Worm (Caenorhabditis elegans) whole organism, L3 larva: Measurements from ENCODE around the gene clec-25.

ENCODE experiments used
- ZK546.5 ChIP-seq: sonication (generic microtip); optimal IDR thresholded peaks from 2 replicates; lab custom pipeline; 2017; ENCODE audit warnings: missing biosample characterization, missing genetic modification characterization
- aly-2 ChIP-seq: fragments of 150-350 bp; optimal IDR thresholded peaks from 2 replicates; lab custom pipeline; 2014; ENCODE audit warnings: missing biosample characterization, missing genetic modification characterization
- ama-1 ChIP-seq: fragments of 150-350 bp; optimal IDR thresholded peaks from 2 replicates; lab custom pipeline; 2018
- ceh-16 ChIP-seq: sonication (generic microtip); optimal IDR thresholded peaks from 2 replicates; lab custom pipeline; 2017; ENCODE audit warnings: missing biosample characterization, missing genetic modification characterization
- ceh-28 ChIP-seq: fragments of 150-350 bp; optimal IDR thresholded peaks from 2 replicates; lab custom pipeline; 2014; ENCODE audit warnings: missing biosample characterization, missing genetic modification reagents, missing genetic modification characterization
- ceh-82 ChIP-seq: fragments of 150-350 bp; optimal IDR thresholded peaks from 2 replicates; lab custom pipeline; 2014; ENCODE audit warnings: missing biosample characterization, missing genetic modification characterization
- ceh-9 ChIP-seq: sonication (generic microtip); optimal IDR thresholded peaks from 2 replicates; lab custom pipeline; 2018; ENCODE audit warnings: missing biosample characterization, missing genetic modification characterization
- daf-12 ChIP-seq: fragments of 150-350 bp; optimal IDR thresholded peaks from 2 replicates; lab custom pipeline; 2014; ENCODE audit warnings: missing biosample characterization, missing genetic modification reagents, missing genetic modification characterization
- egl-27 ChIP-seq: sonication (generic microtip); optimal IDR thresholded peaks from 4 replicates; lab custom pipeline; 2017; ENCODE audit warnings: missing biosample characterization, missing genetic modification reagents, missing genetic modification characterization
- elt-1 ChIP-seq: fragments of 150-350 bp; optimal IDR thresholded peaks from 2 replicates; lab custom pipeline; 2014; ENCODE audit warnings: missing biosample characterization, missing genetic modification characterization
- elt-2 ChIP-seq: sonication (generic microtip); optimal IDR thresholded peaks from 2 replicates; lab custom pipeline; 2016; ENCODE audit warnings: missing genetic modification reagents, mild to moderate bottlenecking, missing genetic modification characterization, missing compliant biosample characterization
- eor-1 ChIP-seq, 2 experiments: fragments of 150-350 bp; optimal IDR thresholded peaks; 2 replicates each; lab custom pipeline; 2014 to 2018; ENCODE audit warnings: missing biosample characterization in 2 of 2, missing genetic modification characterization in 2 of 2
- fkh-2 ChIP-seq: fragments of 150-350 bp; optimal IDR thresholded peaks from 2 replicates; lab custom pipeline; 2014; ENCODE audit warnings: missing biosample characterization, missing genetic modification reagents, missing genetic modification characterization
- fos-1 ChIP-seq: fragments of 150-350 bp; optimal IDR thresholded peaks from 2 replicates; lab custom pipeline; 2014; ENCODE audit warnings: missing biosample characterization, missing genetic modification characterization
- hmg-11 ChIP-seq: sonication (generic microtip); optimal IDR thresholded peaks from 2 replicates; lab custom pipeline; 2016; ENCODE audit warnings: missing genetic modification characterization, missing compliant biosample characterization
- jun-1 ChIP-seq: fragments of 150-350 bp; optimal IDR thresholded peaks from 2 replicates; lab custom pipeline; 2014; ENCODE audit warnings: missing biosample characterization, missing genetic modification reagents, missing genetic modification characterization
- lin-15B ChIP-seq: fragments of 150-350 bp; optimal IDR thresholded peaks from 2 replicates; lab custom pipeline; 2014; ENCODE audit warnings: missing biosample characterization, missing genetic modification characterization
- lin-39 ChIP-seq: fragments of 150-350 bp; optimal IDR thresholded peaks from 2 replicates; lab custom pipeline; 2018; ENCODE audit warnings: missing biosample characterization, missing genetic modification reagents, missing genetic modification characterization
- lsy-12 ChIP-seq: sonication (generic microtip); optimal IDR thresholded peaks from 2 replicates; lab custom pipeline; 2016; ENCODE audit warnings: mild to moderate bottlenecking, missing genetic modification characterization, missing compliant biosample characterization
- mdl-1 ChIP-seq: fragments of 150-350 bp; optimal IDR thresholded peaks from 2 replicates; lab custom pipeline; 2014; ENCODE audit warnings: missing biosample characterization, missing genetic modification characterization
- mml-1 ChIP-seq: fragments of 150-350 bp; sonication (generic microtip); optimal IDR thresholded peaks from 3 replicates; lab custom pipeline; 2014; ENCODE audit warnings: missing biosample characterization, missing genetic modification characterization
- nfya-1 ChIP-seq: sonication (generic microtip); optimal IDR thresholded peaks from 2 replicates; lab custom pipeline; 2017; ENCODE audit warnings: missing genetic modification characterization, mild to moderate bottlenecking, missing compliant biosample characterization, antibody characterized with exemption, moderate library complexity; ENCODE audit not compliant: insufficient read depth
- nhr-12 ChIP-seq: fragments of 150-350 bp; optimal IDR thresholded peaks from 2 replicates; lab custom pipeline; 2014; ENCODE audit warnings: missing biosample characterization, missing genetic modification characterization
- nhr-237 ChIP-seq: fragments of 150-350 bp; optimal IDR thresholded peaks from 2 replicates; lab custom pipeline; 2014; ENCODE audit warnings: missing biosample characterization, missing genetic modification characterization
- nhr-25 ChIP-seq: sonication (generic microtip); optimal IDR thresholded peaks from 2 replicates; lab custom pipeline; 2017; ENCODE audit warnings: missing biosample characterization, missing genetic modification characterization
- nhr-43 ChIP-seq: sonication (generic microtip); optimal IDR thresholded peaks from 2 replicates; lab custom pipeline; 2016; ENCODE audit warnings: mild to moderate bottlenecking, missing genetic modification characterization, missing compliant biosample characterization; ENCODE audit not compliant: poor library complexity, severe bottlenecking
- nhr-67 ChIP-seq: fragments of 150-350 bp; optimal IDR thresholded peaks from 2 replicates; lab custom pipeline; 2014; ENCODE audit warnings: missing biosample characterization, missing genetic modification characterization
- nhr-76 ChIP-seq: fragments of 150-350 bp; sonication (generic microtip); optimal IDR thresholded peaks from 5 replicates; lab custom pipeline; 2014; ENCODE audit warnings: missing biosample characterization, missing genetic modification characterization
- nhr-77 ChIP-seq: fragments of 150-350 bp; optimal IDR thresholded peaks from 2 replicates; lab custom pipeline; 2014; ENCODE audit warnings: missing biosample characterization, missing genetic modification characterization
- pqm-1 ChIP-seq: fragments of 150-350 bp; optimal IDR thresholded peaks from 2 replicates; lab custom pipeline; 2017; ENCODE audit warnings: missing biosample characterization, missing genetic modification characterization, inconsistent platforms
- sea-2 ChIP-seq: fragments of 150-350 bp; sonication (generic microtip); optimal IDR thresholded peaks from 4 replicates; lab custom pipeline; 2014; ENCODE audit warnings: missing biosample characterization, missing genetic modification reagents, missing genetic modification characterization
- snpc-4 ChIP-seq: fragments of 150-350 bp; optimal IDR thresholded peaks from 2 replicates; lab custom pipeline; 2014; ENCODE audit warnings: missing biosample characterization, missing genetic modification characterization
- unc-39 ChIP-seq: sonication (generic microtip); optimal IDR thresholded peaks from 4 replicates; lab custom pipeline; 2017; ENCODE audit warnings: missing biosample characterization, missing genetic modification characterization
- unc-62 ChIP-seq: fragments of 150-350 bp; sonication (generic microtip); optimal IDR thresholded peaks from 4 replicates; lab custom pipeline; 2014; ENCODE audit warnings: missing biosample characterization, missing genetic modification reagents, missing genetic modification characterization
- ztf-4 ChIP-seq: fragments of 150-350 bp; optimal IDR thresholded peaks from 2 replicates; lab custom pipeline; 2014; ENCODE audit warnings: missing biosample characterization, missing genetic modification characterization

clec-25 gene

ce11 chrV:16815261-16815660 lies 27.8 kb upstream of the clec-25 start, which contains the start of gene T20B3.1:
Gene T20B3.1 (plus strand): TSS chrV:16815561.
- no peak for TF ChIP-seq ZK546.5 (tag; lab: Kevin White, UChicago)
- TF ChIP-seq ceh-28 (tag; lab: Kevin White, UChicago): no peak
- no peak for TF ChIP-seq ztf-4 (tag; lab: Kevin White, UChicago)
- no peak for TF ChIP-seq ama-1 (lab: Kevin White, UChicago)
- TF ChIP-seq nhr-77 (tag; lab: Kevin White, UChicago): no peak
- TF ChIP-seq ceh-16 (tag; lab: Kevin White, UChicago): no peak
- TF ChIP-seq unc-62 (GFP tag; lab: Kevin White, UChicago): no peak
- TF ChIP-seq ceh-9 (tag; lab: Kevin White, UChicago): no peak
- TF ChIP-seq sea-2: no peak
- TF ChIP-seq nhr-43 (tag; lab: Kevin White, UChicago): no peak
- no peak for TF ChIP-seq elt-2 (tag; lab: Kevin White, UChicago)

- TF ChIP-seq pqm-1 (tag; lab: Kevin White, UChicago) (peak; percentile 80), ceh-16 (tag; lab: Kevin White, UChicago) (no peak), elt-2 (tag; lab: Kevin White, UChicago) (peak; percentile 88)
Measured at ce11 chrV:16816707-16817106, 26.3 kb upstream of the clec-25 start.

DNA sequence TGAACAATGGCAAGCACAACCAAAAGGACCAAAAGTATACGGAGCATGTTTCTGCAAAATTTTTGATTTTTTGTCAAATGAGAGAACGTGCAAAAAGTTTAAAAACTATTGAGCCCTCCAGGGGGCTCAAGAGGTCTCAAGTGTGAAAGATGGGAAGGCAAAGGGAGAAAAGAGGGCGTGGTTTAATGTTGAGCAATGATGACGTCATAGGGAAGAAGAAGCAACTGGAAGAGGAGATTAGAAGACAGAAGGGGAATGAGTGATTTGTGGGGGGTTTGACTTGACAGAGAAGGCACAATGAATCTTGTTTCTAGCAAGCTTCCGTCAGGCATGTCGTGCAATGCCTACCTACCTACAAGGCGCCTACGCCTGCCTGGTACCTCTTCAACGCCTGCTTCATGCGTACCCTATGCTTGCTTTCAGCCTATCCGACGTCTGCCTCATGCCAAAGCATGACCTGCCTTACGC lies 21.7 kb upstream of the clec-25 start, which contains the start of gene T20B3.14:
T20B3.14 (minus strand) TSS at position 51 of the 468 bp plus-strand sequence.
- peak; percentile 1 for TF ChIP-seq elt-1
- TF ChIP-seq daf-12 (tag; lab: Kevin White, UChicago): no peak
- TF ChIP-seq lin-39 (tag; lab: Kevin White, UChicago): peak; percentile 65

DNA sequence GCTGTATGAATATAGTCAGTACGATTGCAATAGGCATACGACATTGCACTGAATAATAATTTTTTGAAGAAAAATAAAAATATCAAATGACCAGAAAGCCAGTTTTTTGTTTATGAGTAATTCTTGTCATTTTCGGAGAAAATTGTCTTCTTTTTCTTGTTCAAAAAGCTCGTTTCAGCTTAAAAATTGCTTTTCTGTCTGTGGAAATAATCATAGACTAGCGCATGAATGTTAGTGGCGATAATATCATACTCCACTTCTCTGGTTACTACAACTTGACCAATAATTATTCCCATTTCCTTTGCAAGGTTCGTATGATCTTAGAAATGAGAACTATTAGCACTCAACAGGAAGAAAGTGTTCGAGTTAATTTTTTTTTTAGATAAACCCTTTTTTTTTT lies 15.6 kb upstream of the clec-25 start, which contains the start of gene srh-216:
srh-216 (minus strand) TSS at position 101 of the 400 bp plus-strand sequence.
- TF ChIP-seq nhr-25 (tag; lab: Kevin White, UChicago): no peak
- TF ChIP-seq eor-1 (tag; optimal IDR thresholded peaks at IDR 0.05; lab: Kevin White, UChicago): no peak
- TF ChIP-seq snpc-4 (tag; lab: Kevin White, UChicago): no peak
- TF ChIP-seq egl-27: no peak
- TF ChIP-seq hmg-11 (tag; lab: Kevin White, UChicago): no peak
- no peak for TF ChIP-seq nhr-76 (tag; lab: Kevin White, UChicago)
- TF ChIP-seq sea-2: no peak
- TF ChIP-seq ceh-82 (tag; lab: Kevin White, UChicago): no peak
- no peak for TF ChIP-seq mml-1 (tag; lab: Kevin White, UChicago)
- TF ChIP-seq unc-39 (tag; lab: Kevin White, UChicago): no peak
- TF ChIP-seq ceh-16 (tag; lab: Kevin White, UChicago): no peak
- no peak for TF ChIP-seq elt-2 (tag; lab: Kevin White, UChicago)
- no peak for TF ChIP-seq jun-1 (tag; lab: Kevin White, UChicago)
- no peak for TF ChIP-seq elt-1
- TF ChIP-seq fos-1: no peak
- no peak for TF ChIP-seq nhr-67 (tag; lab: Kevin White, UChicago)
- no peak for TF ChIP-seq daf-12 (tag; lab: Kevin White, UChicago)

DNA sequence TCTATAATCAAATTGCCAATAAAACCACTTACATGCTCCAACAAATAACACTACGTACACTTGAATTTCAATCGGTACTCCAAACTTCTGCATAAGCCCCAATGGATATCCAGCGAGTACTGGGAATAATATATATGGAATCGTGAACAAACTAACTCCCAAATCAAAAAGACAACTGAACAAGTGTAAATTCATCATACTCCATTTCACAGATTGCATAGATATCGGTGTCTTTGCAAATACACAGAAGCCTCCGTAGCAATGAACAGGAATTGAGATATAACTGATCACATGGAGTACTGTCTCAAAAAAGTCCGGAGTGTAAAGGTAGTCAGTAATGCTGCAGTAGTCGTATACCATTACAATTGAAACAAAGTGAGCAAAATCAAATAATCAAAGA lies 13.6 kb upstream of the clec-25 start, which contains the start of gene srh-214:
srh-214 (minus strand) TSS at position 360 of the 400 bp plus-strand sequence.
- no peak for TF ChIP-seq fkh-2 (tag; lab: Kevin White, UChicago)
- no peak for TF ChIP-seq nhr-43 (tag; lab: Kevin White, UChicago)
- TF ChIP-seq hmg-11 (tag; lab: Kevin White, UChicago): no peak
- no peak for TF ChIP-seq lsy-12 (tag; lab: Kevin White, UChicago)
- no peak for TF ChIP-seq lin-15B (tag; lab: Kevin White, UChicago)
- TF ChIP-seq mdl-1: no peak
- TF ChIP-seq nhr-237: no peak
- TF ChIP-seq nhr-77 (tag; lab: Kevin White, UChicago): no peak
- no peak for TF ChIP-seq lin-39 (tag; lab: Kevin White, UChicago)
- no peak for TF ChIP-seq ztf-4 (tag; lab: Kevin White, UChicago)
- TF ChIP-seq egl-27: no peak
- TF ChIP-seq ceh-16 (tag; lab: Kevin White, UChicago): no peak
- no peak for TF ChIP-seq aly-2 (tag; lab: Kevin White, UChicago)
- no peak for TF ChIP-seq elt-2 (tag; lab: Kevin White, UChicago)
- no peak for TF ChIP-seq nfya-1 (tag; lab: Kevin White, UChicago)
- TF ChIP-seq nhr-12 (tag; lab: Kevin White, UChicago): no peak
